Worm (Caenorhabditis elegans) whole organism, mixed stage, embryonic: Measurements from ENCODE around the gene gro-1.

Source experiments
- bed-3 ChIP-seq: fragments of 200-800 bp; sonication (Bioruptor generic); optimal IDR thresholded peaks from 3 replicates; lab custom pipeline; 2018; ENCODE audit warnings: mild to moderate bottlenecking, missing genetic modification characterization, moderate library complexity, missing compliant biosample characterization
- blmp-1 ChIP-seq: fragments of 150-350 bp; optimal IDR thresholded peaks from 2 replicates; lab custom pipeline; 2014; ENCODE audit warnings: missing biosample characterization, missing genetic modification characterization
- ceh-43 ChIP-seq: fragments of 200-800 bp; sonication (Bioruptor generic); optimal IDR thresholded peaks from 2 replicates; lab custom pipeline; 2018; ENCODE audit warnings: mild to moderate bottlenecking, missing genetic modification characterization, moderate library complexity, missing compliant biosample characterization
- ceh-83 ChIP-seq: fragments of 200-800 bp; sonication (Bioruptor generic); optimal IDR thresholded peaks from 2 replicates; lab custom pipeline; 2018; ENCODE audit warnings: mild to moderate bottlenecking, missing genetic modification characterization, missing compliant biosample characterization
- ces-1 ChIP-seq: fragments of 150-350 bp; optimal IDR thresholded peaks from 2 replicates; lab custom pipeline; 2014; ENCODE audit warnings: missing biosample characterization, missing genetic modification reagents, missing genetic modification characterization
- cnd-1 ChIP-seq: fragments of 200-800 bp; sonication (Bioruptor generic); optimal IDR thresholded peaks from 2 replicates; lab custom pipeline; 2018; ENCODE audit warnings: mild to moderate bottlenecking, missing genetic modification characterization, missing compliant biosample characterization
- drap-1 ChIP-seq: fragments of 200-800 bp; sonication (Bioruptor generic); optimal IDR thresholded peaks from 3 replicates; lab custom pipeline; 2018; ENCODE audit warnings: mild to moderate bottlenecking, missing genetic modification characterization, missing compliant biosample characterization
- elt-1 ChIP-seq: sonication (generic microtip); optimal IDR thresholded peaks from 2 replicates; lab custom pipeline; 2017; ENCODE audit warnings: missing genetic modification characterization, mild to moderate bottlenecking, missing compliant biosample characterization, antibody characterized with exemption, moderate library complexity, borderline replicate concordance; ENCODE audit not compliant: insufficient read depth
- elt-3 ChIP-seq: fragments of 150-350 bp; optimal IDR thresholded peaks from 2 replicates; lab custom pipeline; 2014; ENCODE audit warnings: missing biosample characterization, missing genetic modification characterization
- flh-1 ChIP-seq: fragments of 200-800 bp; sonication (Bioruptor generic); optimal IDR thresholded peaks from 2 replicates; lab custom pipeline; 2018; ENCODE audit warnings: mild to moderate bottlenecking, missing genetic modification characterization, moderate library complexity, missing compliant biosample characterization
- ham-2 ChIP-seq: fragments of 200-800 bp; sonication (Bioruptor generic); optimal IDR thresholded peaks from 2 replicates; lab custom pipeline; 2018; ENCODE audit warnings: mild to moderate bottlenecking, missing genetic modification characterization, missing compliant biosample characterization
- hlh-1 ChIP-seq: fragments of 150-350 bp; optimal IDR thresholded peaks from 2 replicates; lab custom pipeline; 2014; ENCODE audit warnings: missing biosample characterization, missing genetic modification reagents, missing genetic modification characterization
- lin-13 ChIP-seq: fragments of 150-350 bp; optimal IDR thresholded peaks from 2 replicates; lab custom pipeline; 2014; ENCODE audit warnings: missing biosample characterization, missing genetic modification characterization
- lin-32 ChIP-seq: fragments of 200-800 bp; sonication (Bioruptor generic); optimal IDR thresholded peaks from 2 replicates; lab custom pipeline; 2018; ENCODE audit warnings: mild to moderate bottlenecking, missing genetic modification characterization, missing compliant biosample characterization
- lsy-2 ChIP-seq: fragments of 150-350 bp; optimal IDR thresholded peaks from 2 replicates; lab custom pipeline; 2014; ENCODE audit warnings: missing biosample characterization, missing genetic modification characterization
- mab-5 ChIP-seq: fragments of 150-350 bp; optimal IDR thresholded peaks from 2 replicates; lab custom pipeline; 2014; ENCODE audit warnings: missing biosample characterization, missing genetic modification characterization
- mep-1 ChIP-seq: fragments of 150-350 bp; optimal IDR thresholded peaks from 2 replicates; lab custom pipeline; 2017; ENCODE audit warnings: missing biosample characterization, missing genetic modification reagents, missing genetic modification characterization, inconsistent platforms
- mls-2 ChIP-seq: sonication (generic microtip); optimal IDR thresholded peaks from 2 replicates; lab custom pipeline; 2016; ENCODE audit warnings: mild to moderate bottlenecking, missing genetic modification characterization, moderate library complexity, missing compliant biosample characterization
- nhr-12 ChIP-seq: fragments of 150-350 bp; optimal IDR thresholded peaks from 2 replicates; lab custom pipeline; 2014; ENCODE audit warnings: missing biosample characterization, missing genetic modification characterization
- nhr-2 ChIP-seq: fragments of 150-350 bp; optimal IDR thresholded peaks from 2 replicates; lab custom pipeline; 2014; ENCODE audit warnings: missing biosample characterization, missing genetic modification characterization
- nhr-237 ChIP-seq: fragments of 150-350 bp; optimal IDR thresholded peaks from 2 replicates; lab custom pipeline; 2014; ENCODE audit warnings: missing biosample characterization, missing genetic modification characterization
- nhr-28 ChIP-seq: fragments of 150-350 bp; optimal IDR thresholded peaks from 2 replicates; lab custom pipeline; 2014; ENCODE audit warnings: missing biosample characterization, missing genetic modification characterization
- nhr-76 ChIP-seq: sonication (generic microtip); optimal IDR thresholded peaks from 2 replicates; lab custom pipeline; 2017; ENCODE audit warnings: missing biosample characterization, missing genetic modification characterization
- pha-4 ChIP-seq: fragments of 150-350 bp; optimal IDR thresholded peaks from 2 replicates; lab custom pipeline; 2018; ENCODE audit warnings: missing biosample characterization, missing genetic modification reagents, missing genetic modification characterization
- sem-2 ChIP-seq: fragments of 200-800 bp; sonication (Bioruptor generic); optimal IDR thresholded peaks from 2 replicates; lab custom pipeline; 2018; ENCODE audit warnings: mild to moderate bottlenecking, missing genetic modification characterization, missing compliant biosample characterization
- snpc-4 ChIP-seq: fragments of 150-350 bp; optimal IDR thresholded peaks from 2 replicates; lab custom pipeline; 2014; ENCODE audit warnings: missing biosample characterization, missing genetic modification characterization
- sptf-1 ChIP-seq: sonication (generic microtip); optimal IDR thresholded peaks from 2 replicates; lab custom pipeline; 2017; ENCODE audit warnings: mild to moderate bottlenecking, missing genetic modification characterization, moderate library complexity, missing compliant biosample characterization
- tbx-8 ChIP-seq: fragments of 200-800 bp; sonication (Bioruptor generic); optimal IDR thresholded peaks from 2 replicates; lab custom pipeline; 2018; ENCODE audit warnings: mild to moderate bottlenecking, missing genetic modification characterization, moderate library complexity, missing compliant biosample characterization
- unc-120 ChIP-seq: sonication (generic microtip); optimal IDR thresholded peaks from 2 replicates; lab custom pipeline; 2017; ENCODE audit warnings: missing genetic modification characterization, missing compliant biosample characterization; ENCODE audit not compliant: poor library complexity, severe bottlenecking
- unc-39 ChIP-seq: fragments of 150-350 bp; optimal IDR thresholded peaks from 2 replicates; lab custom pipeline; 2014; ENCODE audit warnings: missing biosample characterization, missing genetic modification characterization
- zip-8 ChIP-seq: fragments of 150-350 bp; optimal IDR thresholded peaks from 2 replicates; lab custom pipeline; 2014; ENCODE audit warnings: missing biosample characterization, missing genetic modification characterization
- ztf-11 ChIP-seq: fragments of 150-350 bp; optimal IDR thresholded peaks from 2 replicates; lab custom pipeline; 2014; ENCODE audit warnings: missing biosample characterization, missing genetic modification characterization

gro-1 gene

ce11 chrIII:5274715-5275355, 9.9 kb downstream of the gro-1 start, which contains the start of the genes daf-41 and toc-1 (continued):
- TF ChIP-seq sptf-1 (no peak), lin-32 (GFP tag; lab: Kevin White, UChicago) (no peak), lsy-2 (no peak), mab-5 (tag; lab: Kevin White, UChicago) (no peak), bed-3 (GFP tag; lab: Kevin White, UChicago) (no peak), flh-1 (GFP tag; lab: Kevin White, UChicago) (no peak)
- TF ChIP-seq, all 35 proteins: peak for 5

DNA sequence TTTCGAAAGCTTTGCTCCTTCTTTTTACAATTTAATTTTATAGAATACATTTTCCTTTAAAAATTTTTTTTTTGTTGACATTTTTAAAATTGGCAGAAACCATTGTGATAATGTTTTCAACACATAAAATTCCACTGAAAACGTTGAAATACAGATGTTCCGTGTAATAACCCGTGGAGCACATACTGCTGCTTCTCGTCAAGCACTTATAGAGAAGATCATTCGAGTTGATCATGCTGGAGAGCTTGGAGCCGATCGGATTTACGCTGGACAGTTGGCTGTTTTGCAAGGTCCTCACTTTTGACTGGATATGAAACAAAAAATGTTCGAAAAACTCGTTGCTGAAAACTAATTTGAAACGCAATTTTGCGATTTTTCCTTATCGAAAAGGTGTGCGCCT, 12.8 kb downstream of the gro-1 start, which contains the start of gene clk-1:
Gene clk-1 (plus strand): TSS at position 155 of the 400 bp plus-strand sequence.
- no peak for TF ChIP-seq nhr-76 (tag; lab: Kevin White, UChicago)
- no peak for TF ChIP-seq ceh-83 (GFP tag; lab: Kevin White, UChicago)
- no peak for TF ChIP-seq tbx-8
- no peak for TF ChIP-seq cnd-1 (tag; lab: Kevin White, UChicago)
- no peak for TF ChIP-seq mep-1 (tag; lab: Kevin White, UChicago)
- TF ChIP-seq ztf-11 (tag; lab: Kevin White, UChicago), result no peak
- TF ChIP-seq, all 35 proteins: peak for 0

ce11 chrIII:5280228-5280627, 15.3 kb downstream of the gro-1 start:
- TF ChIP-seq bed-3 (GFP tag; lab: Kevin White, UChicago) (no peak), mab-5 (tag; lab: Kevin White, UChicago) (no peak), unc-39 (tag; lab: Kevin White, UChicago) (no peak), zip-8 (no peak), lsy-2 (no peak), ztf-11 (tag; lab: Kevin White, UChicago) (no peak), hlh-1 (tag; lab: Kevin White, UChicago) (no peak)

DNA sequence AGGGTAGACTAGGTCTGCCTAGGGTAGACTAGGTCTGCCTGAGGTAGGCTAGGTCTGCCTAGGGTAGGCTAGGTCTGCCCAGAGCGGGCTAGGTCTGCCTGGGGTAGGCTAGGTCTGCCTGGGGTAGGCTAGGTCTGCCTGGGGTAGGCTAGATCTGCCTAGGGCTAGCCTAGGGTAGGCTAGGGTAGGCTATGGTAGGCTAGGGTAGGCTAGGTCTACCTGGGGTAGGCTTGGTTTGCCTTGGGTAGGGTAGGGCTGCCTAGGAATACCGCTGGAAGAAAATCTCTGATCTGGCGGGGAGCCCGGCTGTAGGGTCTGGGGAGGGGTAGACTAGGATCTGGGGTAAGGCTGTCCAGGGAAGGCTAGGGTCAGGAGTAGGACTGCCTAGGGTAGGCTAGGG, 20.6 kb downstream of the gro-1 start:
- TF ChIP-seq drap-1 (GFP tag; lab: Kevin White, UChicago), result no peak
- no peak for TF ChIP-seq nhr-28
- no peak for TF ChIP-seq ztf-11 (tag; lab: Kevin White, UChicago)
- TF ChIP-seq snpc-4 (tag; lab: Kevin White, UChicago), result no peak
- no peak for TF ChIP-seq elt-1 (tag; lab: Kevin White, UChicago)
- no peak for TF ChIP-seq ces-1 (GFP tag; lab: Kevin White, UChicago)
- TF ChIP-seq mab-5 (tag; lab: Kevin White, UChicago), result no peak
- no peak for TF ChIP-seq ham-2
- no peak for TF ChIP-seq blmp-1 (tag; lab: Kevin White, UChicago)
- TF ChIP-seq unc-120 (tag; lab: Kevin White, UChicago), result no peak
- TF ChIP-seq flh-1 (GFP tag; lab: Kevin White, UChicago), result no peak
- TF ChIP-seq nhr-76 (tag; lab: Kevin White, UChicago), result no peak
- no peak for TF ChIP-seq sem-2 (GFP tag; lab: Kevin White, UChicago)
- TF ChIP-seq pha-4 (tag; lab: Kevin White, UChicago), result no peak

- TF ChIP-seq mep-1 (tag; lab: Kevin White, UChicago) (no peak), blmp-1 (tag; lab: Kevin White, UChicago) (no peak), lin-13 (no peak), unc-120 (tag; lab: Kevin White, UChicago) (no peak), elt-3 (tag; lab: Kevin White, UChicago) (no peak), ceh-43 (no peak), sem-2 (GFP tag; lab: Kevin White, UChicago) (no peak), nhr-237 (tag; lab: Kevin White, UChicago) (no peak), lin-32 (GFP tag; lab: Kevin White, UChicago) (no peak), nhr-12 (tag; lab: Kevin White, UChicago) (no peak), bed-3 (GFP tag; lab: Kevin White, UChicago) (no peak), snpc-4 (tag; lab: Kevin White, UChicago) (no peak), ztf-11 (tag; lab: Kevin White, UChicago) (no peak), flh-1 (GFP tag; lab: Kevin White, UChicago) (no peak), tbx-8 (no peak), unc-39 (tag; lab: Kevin White, UChicago) (no peak), drap-1 (GFP tag; lab: Kevin White, UChicago) (no peak), mls-2 (no peak), nhr-76 (tag; lab: Kevin White, UChicago) (no peak), nhr-2 (tag; lab: Kevin White, UChicago) (no peak)
Measured at ce11 chrIII:5286205-5286604, 21.3 kb downstream of the gro-1 start, which contains the start of gene ZC395.11. Gene ZC395.11, minus strand, starts transcription at chrIII:5286305.
